Fruit fly (Drosophila melanogaster): ENCODE measurements around the gene CG11262.

The CG11262 gene

dm6 chr3L:13017803-13018324 lies 22.9 kb downstream of the CG11262 start, which contains the start of the genes mRpL20 and Icmt (continued):
- TF ChIP-seq CG16863 (GFP tag; optimal IDR thresholded peaks at IDR 0.05) (peak; percentile 27), cato (GFP tag; optimal IDR thresholded peaks at IDR 0.05; ENCODE audit: borderline replicate concordance) (peak; percentile 78), CG3726 (GFP tag; IDR thresholded peaks at IDR 0.05) (peak; percentile 93), CG15011 (GFP tag; optimal IDR thresholded peaks at IDR 0.05) (peak; percentile 69), sima (GFP tag; optimal IDR thresholded peaks at IDR 0.05) (no peak), pros (GFP tag; optimal IDR thresholded peaks at IDR 0.05) (no peak), Atf6 (GFP tag; IDR thresholded peaks at IDR 0.05) (peak; percentile 94), CG2199 (GFP tag; IDR thresholded peaks at IDR 0.05) (0 out of 3 replicates have a peak, but pooled peaks have one; percentile 13), CG13296 (GFP tag; optimal IDR thresholded peaks at IDR 0.05) (peak; percentile 85), CG15601 (tag; optimal IDR thresholded peaks at IDR 0.05) (peak; percentile 92), Eip74EF (GFP tag; optimal IDR thresholded peaks at IDR 0.05) (peak in 1 of 2 experiments; percentile 90), Six4 (GFP tag; optimal IDR thresholded peaks at IDR 0.05) (peak; percentile 85), CG9215 (GFP tag; IDR thresholded peaks at IDR 0.05) (peak; percentile 93), Dll (GFP tag; IDR thresholded peaks at IDR 0.05; ENCODE audit: partially characterized antibody) (peak; percentile 81), cas (GFP tag; IDR thresholded peaks at IDR 0.05) (peak; percentile 92), CG17802 (tag; optimal IDR thresholded peaks at IDR 0.05) (peak; percentile 28), Taf1 (GFP tag; IDR thresholded peaks at IDR 0.05) (peak; percentile 93), CG10147 (GFP tag; optimal IDR thresholded peaks at IDR 0.05) (peak; percentile 77), CG18764 (GFP tag; optimal IDR thresholded peaks at IDR 0.05) (peak; percentile 56), CrebB (tag; optimal IDR thresholded peaks at IDR 0.05) (peak; percentile 90), Dip2 (GFP tag; IDR thresholded peaks at IDR 0.05) (no peak), CG12942 (GFP tag; optimal IDR thresholded peaks at IDR 0.05) (peak; percentile 88), Kr (GFP tag; optimal IDR thresholded peaks at IDR 0.05) (no peak), Blimp-1 (GFP tag; optimal IDR thresholded peaks at IDR 0.05) (peak; percentile 84), Jarid2 (GFP tag; optimal IDR thresholded peaks at IDR 0.05) (peak; percentile 27), pnt (GFP tag; optimal IDR thresholded peaks at IDR 0.05) (peak; percentile 33), row (GFP tag; IDR thresholded peaks at IDR 0.05) (peak; percentile 99), danr (GFP tag; IDR thresholded peaks at IDR 0.05) (peak; percentile 83), Bgb (GFP tag; IDR thresholded peaks at IDR 0.05; ENCODE audit: partially characterized antibody) (peak; percentile 77), CG10267 (tag; optimal IDR thresholded peaks at IDR 0.05) (peak; percentile 77), sim (GFP tag; IDR thresholded peaks at IDR 0.05) (peak; percentile 84), CG11093 (GFP tag; IDR thresholded peaks at IDR 0.05) (peak; percentile 94), CG10366 (GFP tag; IDR thresholded peaks at IDR 0.05) (peak; percentile 97), oc (tag; optimal IDR thresholded peaks at IDR 0.05) (peak; percentile 96), unc-4 (GFP tag; IDR thresholded peaks at IDR 0.05; ENCODE audit: partially characterized antibody) (peak; percentile 79), Dbx (GFP tag; IDR thresholded peaks at IDR 0.05) (peak; percentile 92), CG9932 (GFP tag; IDR thresholded peaks at IDR 0.05) (peak; percentile 95), hb (GFP tag; IDR thresholded peaks at IDR 0.05; ENCODE audit: partially characterized antibody) (peak; percentile 81), usp (GFP tag; optimal IDR thresholded peaks at IDR 0.05) (no peak), luna (GFP tag; optimal IDR thresholded peaks at IDR 0.05) (no peak), CG13775 (GFP tag; optimal IDR thresholded peaks at IDR 0.05) (peak; percentile 89), C15 (GFP tag; IDR thresholded peaks at IDR 0.05) (peak; percentile 93), seq (GFP tag; IDR thresholded peaks at IDR 0.05) (peak; percentile 92), tup (GFP tag; optimal IDR thresholded peaks at IDR 0.05) (peak; percentile 67), H15 (GFP tag; IDR thresholded peaks at IDR 0.05) (peak; percentile 96), dysf (GFP tag; IDR thresholded peaks at IDR 0.05) (peak; percentile 97), CG14710 (tag; optimal IDR thresholded peaks at IDR 0.05) (peak; percentile 80), CG18619 (GFP tag; optimal IDR thresholded peaks at IDR 0.05) (peak; percentile 87), sens-2 (GFP tag; IDR thresholded peaks at IDR 0.05) (peak; percentile 80), gce (GFP tag; IDR thresholded peaks at IDR 0.05) (peak; percentile 90; the same call in 2 of the 3 replicates)

Measured in whole organism, embryonic.